Worm (Caenorhabditis elegans): ENCODE results near the gene akt-1.

The akt-1 gene

ce11 chrV:10205483-10205882 is 43.2 kb upstream of the akt-1 start, which contains the start of gene ZK856.16:
Gene ZK856.16 (minus strand): TSS chrV:10205583.
- TF ChIP-seq zag-1 (tag; optimal IDR thresholded peaks at IDR 0.05) (no peak), egl-27 (tag; optimal IDR thresholded peaks at IDR 0.05) (no peak), sma-3 (GFP tag; optimal IDR thresholded peaks at IDR 0.05) (no peak), F13H6.1 (tag; optimal IDR thresholded peaks at IDR 0.05) (no peak), mbf-1 (tag; optimal IDR thresholded peaks at IDR 0.05) (no peak), sma-9 (GFP tag; optimal IDR thresholded peaks at IDR 0.05) (no peak), sma-9 (tag; optimal IDR thresholded peaks at IDR 0.05) (no peak), ama-1 (optimal IDR thresholded peaks at IDR 0.05) (no peak)

ce11 chrV:10206502-10206901 is 42.2 kb upstream of the akt-1 start, which contains the start of gene rpc-25:
Gene rpc-25 (minus strand): TSS chrV:10206602.
- TF ChIP-seq nhr-6 (tag; optimal IDR thresholded peaks at IDR 0.05): no peak
- no peak for TF ChIP-seq lsy-2 (tag; optimal IDR thresholded peaks at IDR 0.05)
- no peak for TF ChIP-seq ztf-11 (tag; optimal IDR thresholded peaks at IDR 0.05)

- TF ChIP-seq unc-55 (GFP tag; optimal IDR thresholded peaks at IDR 0.05) (no peak), aly-2 (tag; optimal IDR thresholded peaks at IDR 0.05) (no peak), egl-27 (tag; optimal IDR thresholded peaks at IDR 0.05) (no peak), sma-9 (GFP tag; optimal IDR thresholded peaks at IDR 0.05) (no peak), sma-9 (tag; optimal IDR thresholded peaks at IDR 0.05) (no peak), elt-1 (tag; optimal IDR thresholded peaks at IDR 0.05) (no peak), ceh-16 (tag; optimal IDR thresholded peaks at IDR 0.05) (no peak), ztf-1 (GFP tag; conservative IDR thresholded peaks at IDR 0.05) (no peak), C34F6.9 (tag; optimal IDR thresholded peaks at IDR 0.05) (no peak)
These were observed 38.5 kb upstream of the akt-1 start, which contains the start of gene tftc-3 for ce11 chrV:10210244-10210643. Gene tftc-3 (minus strand): TSS chrV:10210344.

ce11 chrV:10212027-10212426 is 36.7 kb upstream of the akt-1 start, which contains the start of gene zhit-3:
Gene zhit-3 (minus strand): TSS chrV:10212127.
- TF ChIP-seq nhr-12 (tag; optimal IDR thresholded peaks at IDR 0.05): no peak
- no peak for TF ChIP-seq nhr-77 (tag; optimal IDR thresholded peaks at IDR 0.05)
- TF ChIP-seq elt-1 (tag; optimal IDR thresholded peaks at IDR 0.05): no peak
- TF ChIP-seq sem-4 (tag; optimal IDR thresholded peaks at IDR 0.05): no peak
- TF ChIP-seq mbf-1 (tag; optimal IDR thresholded peaks at IDR 0.05): no peak

DNA sequence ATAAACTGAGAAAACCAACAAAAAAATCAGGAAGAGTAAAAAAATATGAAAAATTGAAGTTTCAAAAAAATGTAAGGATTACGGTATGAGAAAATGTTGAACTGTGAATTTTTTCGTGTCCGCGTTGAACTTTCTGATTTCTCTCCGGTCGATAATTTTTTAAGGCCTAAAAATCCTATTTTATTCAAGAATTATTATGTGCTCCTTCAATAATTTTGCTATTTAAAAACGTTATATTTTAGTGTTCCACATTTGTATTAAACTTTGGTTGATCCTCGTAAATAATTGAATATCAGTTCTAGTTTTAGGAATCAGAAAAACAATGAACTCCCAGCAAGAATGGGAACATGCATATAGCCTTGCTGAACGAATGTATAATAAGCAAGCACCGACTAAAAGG is 36.1 kb upstream of the akt-1 start, which contains the start of gene hpo-40:
Gene hpo-40, plus strand, starts transcription at position 301 of the 400 bp plus-strand sequence.
- no peak for TF ChIP-seq dmd-4 (tag; optimal IDR thresholded peaks at IDR 0.05)
- TF ChIP-seq lin-11 (tag; optimal IDR thresholded peaks at IDR 0.05): no peak
- no peak for TF ChIP-seq zag-1 (tag; optimal IDR thresholded peaks at IDR 0.05)
- TF ChIP-seq nhr-21 (tag; optimal IDR thresholded peaks at IDR 0.05): no peak
- TF ChIP-seq nhr-23 (tag; optimal IDR thresholded peaks at IDR 0.05): no peak
- no peak for TF ChIP-seq lin-39 (tag; optimal IDR thresholded peaks at IDR 0.05)
- TF ChIP-seq mdl-1 (tag; optimal IDR thresholded peaks at IDR 0.05): no peak
- TF ChIP-seq nhr-6 (tag; optimal IDR thresholded peaks at IDR 0.05): no peak
- TF ChIP-seq crh-2 (tag; optimal IDR thresholded peaks at IDR 0.05): no peak
- TF ChIP-seq nhr-25 (tag; optimal IDR thresholded peaks at IDR 0.05): no peak
- TF ChIP-seq unc-39 (tag; optimal IDR thresholded peaks at IDR 0.05): no peak
- no peak for TF ChIP-seq aly-2 (tag; optimal IDR thresholded peaks at IDR 0.05)
- TF ChIP-seq nhr-129 (tag; optimal IDR thresholded peaks at IDR 0.05): no peak
- TF ChIP-seq unc-62 (GFP tag; optimal IDR thresholded peaks at IDR 0.05): no peak
- no peak for TF ChIP-seq ZK546.5 (tag; optimal IDR thresholded peaks at IDR 0.05)
- no peak for TF ChIP-seq mbf-1 (tag; optimal IDR thresholded peaks at IDR 0.05)
- TF ChIP-seq nhr-77 (tag; optimal IDR thresholded peaks at IDR 0.05): no peak
- TF ChIP-seq elt-3 (tag; optimal IDR thresholded peaks at IDR 0.05): no peak
- no peak for TF ChIP-seq mab-5 (tag; optimal IDR thresholded peaks at IDR 0.05)
- TF ChIP-seq ceh-82 (tag; optimal IDR thresholded peaks at IDR 0.05): no peak

- TF ChIP-seq snpc-4 (tag; optimal IDR thresholded peaks at IDR 0.05) (no peak), dmd-4 (tag; optimal IDR thresholded peaks at IDR 0.05) (no peak), elt-3 (tag; optimal IDR thresholded peaks at IDR 0.05) (no peak), nhr-6 (tag; optimal IDR thresholded peaks at IDR 0.05) (no peak), peb-1 (tag; optimal IDR thresholded peaks at IDR 0.05) (no peak), mbf-1 (tag; optimal IDR thresholded peaks at IDR 0.05) (no peak), ztf-1 (GFP tag; conservative IDR thresholded peaks at IDR 0.05) (no peak), egl-27 (tag; optimal IDR thresholded peaks at IDR 0.05) (no peak)
These were observed 32.0 kb upstream of the akt-1 start, which contains the start of gene ZK856.14 for ce11 chrV:10216724-10217123. Gene ZK856.14 (plus strand): TSS chrV:10217024.

Data from whole organism, L2 larva.